Fruit fly (Drosophila melanogaster): ENCODE data around the gene fal.

Gene fal

dm6 chr3L:19294235-19294612 lies at the start of gene fal:
Gene fal, plus strand, starts transcription at chr3L:19294564.
- no peak for TF ChIP-seq Sin3A (optimal IDR thresholded peaks at IDR 0.05)
- TF ChIP-seq h (optimal IDR thresholded peaks at IDR 0.05), result no peak
- no peak for TF ChIP-seq psq (optimal IDR thresholded peaks at IDR 0.05)
- no peak for TF ChIP-seq Myc (optimal IDR thresholded peaks at IDR 0.05)
- no peak for TF ChIP-seq insv (optimal IDR thresholded peaks at IDR 0.05)
- TF ChIP-seq ttk (optimal IDR thresholded peaks at IDR 0.05), result no peak

dm6 chr3L:19251643-19252042 lies 42.7 kb upstream of the fal start:
- TF ChIP-seq insv (optimal IDR thresholded peaks at IDR 0.05) (no peak), ttk (optimal IDR thresholded peaks at IDR 0.05) (no peak), psq (optimal IDR thresholded peaks at IDR 0.05) (no peak), Myc (optimal IDR thresholded peaks at IDR 0.05) (no peak), Sin3A (optimal IDR thresholded peaks at IDR 0.05) (no peak), h (optimal IDR thresholded peaks at IDR 0.05) (no peak)

dm6 chr3L:19254715-19255428 lies 39.5 kb upstream of the fal start, which contains the start of the genes mRpL21 and rept:
Gene mRpL21, minus strand, starts transcription at chr3L:19255061.
Gene rept, plus strand, starts transcription at chr3L:19255340.
- TF ChIP-seq Sin3A (optimal IDR thresholded peaks at IDR 0.05) (no peak), ttk (optimal IDR thresholded peaks at IDR 0.05) (no peak), Myc (optimal IDR thresholded peaks at IDR 0.05) (no peak), psq (optimal IDR thresholded peaks at IDR 0.05) (no peak), insv (optimal IDR thresholded peaks at IDR 0.05) (no peak), h (optimal IDR thresholded peaks at IDR 0.05) (no peak)

dm6 chr3L:19258199-19258598 lies 36.2 kb upstream of the fal start:
- TF ChIP-seq h (optimal IDR thresholded peaks at IDR 0.05), result no peak
- no peak for TF ChIP-seq insv (optimal IDR thresholded peaks at IDR 0.05)
- TF ChIP-seq ttk (optimal IDR thresholded peaks at IDR 0.05), result no peak
- no peak for TF ChIP-seq Myc (optimal IDR thresholded peaks at IDR 0.05)
- TF ChIP-seq Sin3A (optimal IDR thresholded peaks at IDR 0.05), result no peak
- no peak for TF ChIP-seq psq (optimal IDR thresholded peaks at IDR 0.05)

dm6 chr3L:19260278-19260803 lies 34.0 kb upstream of the fal start, which contains the start of gene nes:
Gene nes, minus strand, starts transcription at chr3L:19260679.
- TF ChIP-seq Myc (optimal IDR thresholded peaks at IDR 0.05) (no peak), insv (optimal IDR thresholded peaks at IDR 0.05) (no peak), h (optimal IDR thresholded peaks at IDR 0.05) (no peak), ttk (optimal IDR thresholded peaks at IDR 0.05) (no peak), Sin3A (optimal IDR thresholded peaks at IDR 0.05) (no peak), psq (optimal IDR thresholded peaks at IDR 0.05) (no peak)

dm6 chr3L:19261213-19261612 lies 33.2 kb upstream of the fal start, which contains the start of gene Bet1:
Gene Bet1, plus strand, starts transcription at chr3L:19261394.
- no peak for TF ChIP-seq Sin3A (optimal IDR thresholded peaks at IDR 0.05)
- TF ChIP-seq psq (optimal IDR thresholded peaks at IDR 0.05), result no peak
- TF ChIP-seq ttk (optimal IDR thresholded peaks at IDR 0.05), result no peak
- no peak for TF ChIP-seq Myc (optimal IDR thresholded peaks at IDR 0.05)
- no peak for TF ChIP-seq h (optimal IDR thresholded peaks at IDR 0.05)
- no peak for TF ChIP-seq insv (optimal IDR thresholded peaks at IDR 0.05)

- TF ChIP-seq insv (optimal IDR thresholded peaks at IDR 0.05), result no peak
- TF ChIP-seq Sin3A (optimal IDR thresholded peaks at IDR 0.05), result no peak
- TF ChIP-seq ttk (optimal IDR thresholded peaks at IDR 0.05), result no peak
- no peak for TF ChIP-seq Myc (optimal IDR thresholded peaks at IDR 0.05)
- TF ChIP-seq h (optimal IDR thresholded peaks at IDR 0.05), result no peak
- no peak for TF ChIP-seq psq (optimal IDR thresholded peaks at IDR 0.05)
Measured at dm6 chr3L:19261720-19262119, 32.6 kb upstream of the fal start.

dm6 chr3L:19263480-19264140 lies 30.8 kb upstream of the fal start, which contains the start of the genes CG42374 and Mettl5:
Gene CG42374, plus strand, starts transcription at chr3L:19263766.
Gene Mettl5, plus strand, starts transcription at chr3L:19263766.
- no peak for TF ChIP-seq ttk (optimal IDR thresholded peaks at IDR 0.05)
- TF ChIP-seq insv (optimal IDR thresholded peaks at IDR 0.05), result no peak
- no peak for TF ChIP-seq h (optimal IDR thresholded peaks at IDR 0.05)
- TF ChIP-seq Myc (optimal IDR thresholded peaks at IDR 0.05), result no peak
- TF ChIP-seq Sin3A (optimal IDR thresholded peaks at IDR 0.05), result no peak
- no peak for TF ChIP-seq psq (optimal IDR thresholded peaks at IDR 0.05)

- TF ChIP-seq h (optimal IDR thresholded peaks at IDR 0.05) (no peak), Sin3A (optimal IDR thresholded peaks at IDR 0.05) (no peak), insv (optimal IDR thresholded peaks at IDR 0.05) (no peak), ttk (optimal IDR thresholded peaks at IDR 0.05) (no peak), psq (optimal IDR thresholded peaks at IDR 0.05) (no peak), Myc (optimal IDR thresholded peaks at IDR 0.05) (no peak)
Measured at dm6 chr3L:19264141-19264487, 30.2 kb upstream of the fal start, which contains the start of gene Max. Gene Max, minus strand, starts transcription at chr3L:19264184.

dm6 chr3L:19265761-19266160 lies 28.6 kb upstream of the fal start, which contains the start of gene CG45081:
Gene CG45081, plus strand, starts transcription at chr3L:19266061.
- no peak for TF ChIP-seq psq (optimal IDR thresholded peaks at IDR 0.05)
- no peak for TF ChIP-seq ttk (optimal IDR thresholded peaks at IDR 0.05)
- TF ChIP-seq Myc (optimal IDR thresholded peaks at IDR 0.05), result no peak
- TF ChIP-seq h (optimal IDR thresholded peaks at IDR 0.05), result no peak
- TF ChIP-seq Sin3A (optimal IDR thresholded peaks at IDR 0.05), result no peak
- no peak for TF ChIP-seq insv (optimal IDR thresholded peaks at IDR 0.05)

dm6 chr3L:19268720-19269401 lies 25.5 kb upstream of the fal start, which contains the start of the genes Aldh7A1 and CG14085:
Gene Aldh7A1, minus strand, starts transcription at chr3L:19268913.
Gene CG14085, plus strand, starts transcription at chr3L:19269351.
- TF ChIP-seq ttk (optimal IDR thresholded peaks at IDR 0.05) (no peak), Myc (optimal IDR thresholded peaks at IDR 0.05) (no peak), h (optimal IDR thresholded peaks at IDR 0.05) (no peak), psq (optimal IDR thresholded peaks at IDR 0.05) (no peak), Sin3A (optimal IDR thresholded peaks at IDR 0.05) (no peak), insv (optimal IDR thresholded peaks at IDR 0.05) (no peak)
